Worm (Caenorhabditis elegans) whole organism, young adult: ENCODE measurements around the gene old-1.
"Not testable (repeated sequence)": the region's sequence is repeated elsewhere in the genome, so short reads cannot be mapped to it uniquely, and the experiment has no call there.

Experiments used
- C17E4.6 ChIP-seq: fragments of 200-800 bp; sonication (Bioruptor generic); IDR thresholded peaks from 2 replicates; pipeline ENCODE4 v1.3.6; 2022; ENCODE audit warnings: missing genetic modification reagents, missing genetic modification characterization, missing compliant biosample characterization
- F37B4.10 ChIP-seq: fragments of 200-800 bp; sonication (Bioruptor generic); IDR thresholded peaks from 2 replicates; pipeline ENCODE4 v1.3.6; 2022; ENCODE audit warnings: missing genetic modification characterization, missing compliant biosample characterization
- K12H6.12 ChIP-seq: fragments of 200-800 bp; sonication (Bioruptor generic); optimal IDR thresholded peaks from 2 replicates; lab custom pipeline; 2018; ENCODE audit warnings: mild to moderate bottlenecking, missing genetic modification characterization, missing compliant biosample characterization
- aptf-2 ChIP-seq: fragments of 200-800 bp; sonication (Bioruptor generic); conservative IDR thresholded peaks from 2 replicates; pipeline ENCODE4 v1.3.6; 2022; ENCODE audit warnings: missing genetic modification reagents, missing genetic modification characterization, missing compliant biosample characterization
- atf-7 ChIP-seq: sonication (generic microtip); optimal IDR thresholded peaks from 2 replicates; lab custom pipeline; 2017; ENCODE audit warnings: mild to moderate bottlenecking, missing genetic modification characterization, missing compliant biosample characterization
- bed-1 ChIP-seq: fragments of 200-800 bp; sonication (Bioruptor generic); IDR thresholded peaks from 2 replicates; pipeline ENCODE4 v1.3.6; 2022; ENCODE audit warnings: missing genetic modification reagents, missing genetic modification characterization, missing compliant biosample characterization
- bed-2 ChIP-seq: fragments of 200-800 bp; sonication (Bioruptor generic); IDR thresholded peaks from 2 replicates; pipeline ENCODE4 v1.3.6; 2022; ENCODE audit warnings: missing genetic modification reagents, missing genetic modification characterization, missing compliant biosample characterization
- cebp-1 ChIP-seq, 2 experiments: fragments of 200-800 bp in 1 of 2; sonication (Bioruptor generic) in 1 of 2; sonication (generic microtip) in 1 of 2; IDR thresholded peaks in 1 of 2; optimal IDR thresholded peaks in 1 of 2; 2 replicates each; pipeline versions ENCODE4 v1.3.6 to Lab custom; 2017 to 2022; ENCODE audit warnings: missing compliant biosample characterization in 2 of 2, missing genetic modification characterization in 2 of 2, mild to moderate bottlenecking in 1 of 2, missing genetic modification reagents in 1 of 2, moderate library complexity in 1 of 2
- cebp-2 ChIP-seq: fragments of 200-800 bp; sonication (Bioruptor generic); IDR thresholded peaks from 2 replicates; pipeline ENCODE4 v1.3.6; 2022; ENCODE audit warnings: missing genetic modification characterization, missing compliant biosample characterization
- ceh-100 ChIP-seq: fragments of 200-800 bp; sonication (Bioruptor generic); IDR thresholded peaks from 2 replicates; pipeline ENCODE4 v1.3.6; 2022; ENCODE audit warnings: missing genetic modification reagents, missing genetic modification characterization, missing compliant biosample characterization
- ceh-27 ChIP-seq: fragments of 200-800 bp; sonication (Bioruptor generic); optimal IDR thresholded peaks from 2 replicates; lab custom pipeline; 2018; ENCODE audit warnings: mild to moderate bottlenecking, missing genetic modification characterization, moderate library complexity, missing compliant biosample characterization
- ceh-91 ChIP-seq: fragments of 200-800 bp; sonication (Bioruptor generic); IDR thresholded peaks from 2 replicates; pipeline ENCODE4 v1.3.6; 2022; ENCODE audit warnings: missing genetic modification reagents, missing genetic modification characterization, missing compliant biosample characterization
- dpff-1 ChIP-seq: sonication (generic microtip); optimal IDR thresholded peaks from 2 replicates; lab custom pipeline; 2017; ENCODE audit warnings: mild to moderate bottlenecking, missing genetic modification characterization, missing compliant biosample characterization
- fkh-3 ChIP-seq: sonication (generic microtip); optimal IDR thresholded peaks from 2 replicates; lab custom pipeline; 2016; ENCODE audit warnings: mild to moderate bottlenecking, missing genetic modification characterization, missing compliant biosample characterization
- gei-17 ChIP-seq: fragments of 200-800 bp; sonication (Bioruptor generic); optimal IDR thresholded peaks from 2 replicates; lab custom pipeline; 2018; ENCODE audit warnings: mild to moderate bottlenecking, missing genetic modification characterization, missing compliant biosample characterization
- hsf-1 ChIP-seq: fragments of 200-800 bp; sonication (Bioruptor generic); IDR thresholded peaks from 2 replicates; pipeline ENCODE4 v1.3.6; 2022; ENCODE audit warnings: missing genetic modification reagents, missing genetic modification characterization, missing compliant biosample characterization
- lin-26 ChIP-seq: fragments of 200-800 bp; sonication (Bioruptor generic); IDR thresholded peaks from 2 replicates; pipeline ENCODE4 v1.3.6; 2022; ENCODE audit warnings: missing genetic modification reagents, missing genetic modification characterization, missing compliant biosample characterization
- lin-54 ChIP-seq: fragments of 200-800 bp; sonication (Bioruptor generic); optimal IDR thresholded peaks from 2 replicates; lab custom pipeline; 2018; ENCODE audit warnings: mild to moderate bottlenecking, missing genetic modification characterization, missing compliant biosample characterization
- lsy-27 ChIP-seq: sonication (generic microtip); optimal IDR thresholded peaks from 2 replicates; lab custom pipeline; 2017; ENCODE audit warnings: missing genetic modification characterization, mild to moderate bottlenecking, missing compliant biosample characterization, antibody characterized with exemption, missing genotype, borderline replicate concordance; ENCODE audit not compliant: insufficient read depth
- madf-3 ChIP-seq: fragments of 200-800 bp; sonication (Bioruptor generic); IDR thresholded peaks from 2 replicates; pipeline ENCODE4 v1.3.6; 2022; ENCODE audit warnings: missing genetic modification reagents, missing genetic modification characterization, missing compliant biosample characterization
- mel-28 ChIP-seq: sonication (generic microtip); optimal IDR thresholded peaks from 2 replicates; lab custom pipeline; 2016; ENCODE audit warnings: borderline replicate concordance, mild to moderate bottlenecking, missing genetic modification characterization, missing compliant biosample characterization
- mes-4 ChIP-seq: sonication (generic microtip); optimal IDR thresholded peaks from 2 replicates; lab custom pipeline; 2016; ENCODE audit warnings: missing genotype, missing genetic modification characterization, missing compliant biosample characterization
- mxl-1 ChIP-seq: sonication (generic microtip); optimal IDR thresholded peaks from 2 replicates; lab custom pipeline; 2016; ENCODE audit warnings: missing genetic modification characterization, missing compliant biosample characterization
- nhr-27 ChIP-seq: fragments of 200-800 bp; sonication (Bioruptor generic); optimal IDR thresholded peaks from 2 replicates; lab custom pipeline; 2018; ENCODE audit warnings: mild to moderate bottlenecking, missing genetic modification characterization, moderate library complexity, missing compliant biosample characterization
- nhr-80 ChIP-seq: sonication (generic microtip); optimal IDR thresholded peaks from 2 replicates; lab custom pipeline; 2016; ENCODE audit warnings: missing genetic modification characterization, missing compliant biosample characterization
- pbrm-1 ChIP-seq: fragments of 200-800 bp; sonication (Bioruptor generic); IDR thresholded peaks from 2 replicates; pipeline ENCODE4 v1.3.6; 2022; ENCODE audit warnings: missing genetic modification reagents, missing genetic modification characterization, missing compliant biosample characterization
- pha-4 ChIP-seq: fragments of 150-350 bp; sonication (generic microtip); optimal IDR thresholded peaks from 2 replicates; lab custom pipeline; 2014; ENCODE audit warnings: missing biosample characterization, missing genetic modification reagents, missing genetic modification characterization
- rcor-1 ChIP-seq: fragments of 200-800 bp; sonication (Bioruptor generic); IDR thresholded peaks from 2 replicates; pipeline ENCODE4 v1.3.6; 2022; ENCODE audit warnings: missing genetic modification reagents, missing genetic modification characterization, missing compliant biosample characterization
- snpc-1.1 ChIP-seq: sonication (generic microtip); optimal IDR thresholded peaks from 2 replicates; lab custom pipeline; 2017; ENCODE audit warnings: missing genetic modification characterization, mild to moderate bottlenecking, missing compliant biosample characterization, antibody characterized with exemption, moderate library complexity, missing genotype, missing genetic modification reagents; ENCODE audit not compliant: insufficient read depth
- snpc-1.3 ChIP-seq: sonication (generic microtip); optimal IDR thresholded peaks from 2 replicates; lab custom pipeline; 2017; ENCODE audit warnings: missing genetic modification characterization, mild to moderate bottlenecking, missing compliant biosample characterization, antibody characterized with exemption, moderate library complexity, missing genotype, missing genetic modification reagents; ENCODE audit not compliant: insufficient read depth
- snpc-4 ChIP-seq, 5 experiments: fragments of 150-350 bp in 1 of 5; sonication (generic microtip) in 4 of 5; optimal IDR thresholded peaks; 2 replicates each; lab custom pipeline; 2014 to 2018; ENCODE audit warnings: missing genetic modification characterization in 5 of 5, missing biosample characterization in 3 of 5, antibody characterized with exemption in 2 of 5, mild to moderate bottlenecking in 2 of 5, missing compliant biosample characterization in 2 of 5, missing genotype in 2 of 5, moderate library complexity in 2 of 5, missing genetic modification reagents in 1 of 5
- tbx-9 ChIP-seq: sonication (generic microtip); optimal IDR thresholded peaks from 2 replicates; lab custom pipeline; 2016; ENCODE audit warnings: borderline replicate concordance, missing genetic modification characterization, inconsistent platforms, missing compliant biosample characterization
- zim-3 ChIP-seq: sonication (generic microtip); optimal IDR thresholded peaks from 2 replicates; lab custom pipeline; 2017; ENCODE audit warnings: mild to moderate bottlenecking, missing genetic modification characterization, moderate library complexity, missing compliant biosample characterization
- ztf-22 ChIP-seq: fragments of 200-800 bp; sonication (Bioruptor generic); optimal IDR thresholded peaks from 2 replicates; lab custom pipeline; 2018; ENCODE audit warnings: mild to moderate bottlenecking, missing genetic modification characterization, moderate library complexity, missing compliant biosample characterization

Gene old-1

DNA sequence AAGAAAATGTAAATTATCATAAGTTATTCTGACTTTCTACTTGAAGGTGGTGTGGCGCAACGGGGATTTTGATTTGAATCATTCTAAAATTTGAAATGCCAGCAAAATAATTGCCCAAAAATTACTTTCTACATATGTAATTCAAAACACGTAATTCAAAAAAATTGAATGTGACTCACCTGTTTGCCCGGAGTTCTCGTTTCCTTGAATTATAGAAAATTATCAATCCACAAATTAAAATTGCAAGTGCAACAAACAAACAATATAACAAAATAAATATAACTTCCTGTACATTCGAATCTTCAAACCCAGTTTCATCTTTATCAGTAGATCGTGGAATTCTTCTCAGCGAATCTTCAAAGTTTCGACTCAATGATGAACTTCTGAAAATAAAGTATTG lies 340 bp downstream of the old-1 start:
- TF ChIP-seq cebp-2 (GFP tag; lab: Robert Waterston, UW) (no peak), snpc-1.3 (no peak), gei-17 (GFP tag; lab: Kevin White, UChicago) (no peak), nhr-27 (tag; lab: Kevin White, UChicago) (no peak), cebp-1 (GFP tag; IDR thresholded peaks at IDR 0.05; lab: Robert Waterston, UW) (no peak), cebp-1 (tag; optimal IDR thresholded peaks at IDR 0.05; lab: Kevin White, UChicago) (no peak), pha-4 (tag; lab: Kevin White, UChicago) (no peak), F37B4.10 (GFP tag; lab: Robert Waterston, UW) (no peak), zim-3 (tag; lab: Kevin White, UChicago) (no peak)

DNA sequence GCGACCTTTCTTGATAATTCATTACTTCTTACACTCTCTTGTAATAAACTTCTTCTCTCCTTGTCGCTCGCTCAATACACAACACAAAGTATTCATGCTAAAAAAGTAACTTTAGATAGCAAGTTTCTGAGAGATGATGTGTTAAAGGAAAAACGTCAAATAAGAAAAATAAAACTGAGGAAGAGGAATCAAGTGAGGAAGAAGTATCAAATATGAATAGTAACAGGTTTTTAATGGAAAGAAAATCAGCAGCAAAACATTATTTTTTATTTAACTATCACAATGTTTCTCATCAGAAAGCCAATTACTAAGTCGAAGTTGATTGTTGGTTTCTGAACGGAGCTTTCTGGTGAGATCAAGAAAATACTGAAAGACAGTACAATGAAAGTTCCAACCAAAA lies 2.2 kb downstream of the old-1 start, which contains the start of gene chil-1:
chil-1 (minus strand) TSS at position 101 of the 400 bp plus-strand sequence.
- TF ChIP-seq snpc-1.3; ceh-100 (GFP tag; lab: Robert Waterston, UW); lsy-27: not testable (repeated sequence)

DNA sequence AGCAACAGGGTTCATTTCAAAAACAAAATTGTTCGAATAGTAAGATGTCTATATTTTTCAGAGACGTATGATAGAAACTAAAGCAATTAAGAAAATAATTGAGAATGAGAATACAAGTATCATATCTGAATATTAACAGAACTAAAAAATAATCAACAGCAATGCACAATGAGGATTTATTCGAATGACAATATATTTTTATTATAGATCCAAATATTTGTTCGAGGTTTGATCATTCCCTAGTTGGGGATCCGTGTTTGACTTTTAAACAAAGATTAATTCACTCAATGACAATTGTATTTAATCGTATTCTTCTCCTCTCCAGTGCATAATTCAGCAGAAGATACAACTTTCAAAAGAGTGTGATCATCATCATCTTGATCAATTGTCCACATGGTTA lies 6.4 kb downstream of the old-1 start, which contains the start of gene C08H9.18:
C08H9.18 (minus strand) TSS at position 101 of the 400 bp plus-strand sequence.
- TF ChIP-seq ceh-91 (GFP tag; lab: Robert Waterston, UW) (no peak), atf-7 (tag; lab: Kevin White, UChicago) (no peak), bed-1 (GFP tag; lab: Robert Waterston, UW) (no peak), lin-26 (GFP tag; lab: Robert Waterston, UW) (no peak), C17E4.6 (GFP tag; lab: Robert Waterston, UW) (no peak), pbrm-1 (GFP tag; lab: Robert Waterston, UW) (no peak), ceh-27 (GFP tag; lab: Kevin White, UChicago) (no peak), mes-4 (tag; lab: Kevin White, UChicago) (no peak), tbx-9 (tag; lab: Kevin White, UChicago) (no peak)

DNA sequence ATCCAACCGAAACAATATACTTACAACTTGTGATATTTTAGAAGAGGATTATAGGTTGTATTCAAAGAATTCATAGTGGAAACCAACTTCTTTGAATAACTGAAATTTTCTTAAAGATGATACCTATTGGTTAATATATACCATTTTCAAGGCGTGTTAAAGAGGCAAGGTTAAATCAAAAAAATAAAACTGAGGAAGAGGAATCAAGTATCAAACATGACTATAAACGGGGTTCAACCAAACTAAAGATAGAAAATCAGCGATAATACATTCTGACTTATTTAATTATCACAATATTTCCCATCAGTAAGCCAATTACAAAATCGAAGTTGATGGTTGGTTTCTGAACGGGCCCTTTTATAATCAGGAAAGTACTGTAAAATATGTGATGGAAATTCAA lies 7.2 kb downstream of the old-1 start, which contains the start of gene chil-3:
chil-3 (minus strand) TSS at position 101 of the 400 bp plus-strand sequence.
- TF ChIP-seq lin-54 (no peak), aptf-2 (GFP tag; lab: Robert Waterston, UW) (no peak), F37B4.10 (GFP tag; lab: Robert Waterston, UW) (no peak), fkh-3 (tag; lab: Kevin White, UChicago) (no peak), mxl-1 (tag; lab: Kevin White, UChicago) (no peak), madf-3 (no peak), pbrm-1 (GFP tag; lab: Robert Waterston, UW) (no peak), cebp-1 (GFP tag; IDR thresholded peaks at IDR 0.05; lab: Robert Waterston, UW) (no peak), cebp-1 (tag; optimal IDR thresholded peaks at IDR 0.05; lab: Kevin White, UChicago) (no peak), bed-2 (GFP tag; lab: Robert Waterston, UW) (no peak), rcor-1 (GFP tag; lab: Robert Waterston, UW) (no peak), snpc-1.1 (tag; lab: Kevin White, UChicago) (no peak), hsf-1 (no peak), mel-28 (tag; lab: Kevin White, UChicago) (no peak)

DNA sequence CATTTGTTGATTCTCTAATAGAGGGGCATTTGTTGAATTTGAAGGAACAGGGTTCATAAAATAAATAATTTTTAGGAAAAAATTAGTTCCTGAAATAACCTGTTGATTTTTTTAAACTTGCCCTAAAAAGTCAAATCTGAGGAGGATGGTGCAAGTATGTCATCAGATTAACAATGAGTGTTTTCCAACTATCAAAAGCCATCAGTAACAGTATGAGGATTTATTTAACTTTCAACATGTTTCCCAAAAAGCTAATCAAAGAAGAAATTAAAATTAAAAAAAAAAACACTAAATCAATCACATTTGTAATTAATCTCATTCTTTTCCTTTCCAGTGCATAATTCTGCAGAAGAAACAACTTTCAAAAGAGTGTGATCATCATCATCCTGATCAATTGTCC lies 9.0 kb downstream of the old-1 start, which contains the start of gene chil-5:
chil-5 (minus strand) TSS at position 101 of the 400 bp plus-strand sequence.
- TF ChIP-seq ceh-27 (GFP tag; lab: Kevin White, UChicago): no peak
- TF ChIP-seq snpc-4 (GFP tag; optimal IDR thresholded peaks at IDR 0.05; lab: Kevin White, UChicago): no peak
- TF ChIP-seq snpc-4 (tag; optimal IDR thresholded peaks at IDR 0.05; lab: Kevin White, UChicago): no peak
- no peak for TF ChIP-seq nhr-80 (tag; lab: Kevin White, UChicago)
- TF ChIP-seq lsy-27: no peak
- TF ChIP-seq dpff-1 (tag; lab: Kevin White, UChicago): no peak
- no peak for TF ChIP-seq ztf-22 (GFP tag; lab: Kevin White, UChicago)
- no peak for TF ChIP-seq C17E4.6 (GFP tag; lab: Robert Waterston, UW)
- no peak for TF ChIP-seq K12H6.12
